In the genomic region with DNA sequence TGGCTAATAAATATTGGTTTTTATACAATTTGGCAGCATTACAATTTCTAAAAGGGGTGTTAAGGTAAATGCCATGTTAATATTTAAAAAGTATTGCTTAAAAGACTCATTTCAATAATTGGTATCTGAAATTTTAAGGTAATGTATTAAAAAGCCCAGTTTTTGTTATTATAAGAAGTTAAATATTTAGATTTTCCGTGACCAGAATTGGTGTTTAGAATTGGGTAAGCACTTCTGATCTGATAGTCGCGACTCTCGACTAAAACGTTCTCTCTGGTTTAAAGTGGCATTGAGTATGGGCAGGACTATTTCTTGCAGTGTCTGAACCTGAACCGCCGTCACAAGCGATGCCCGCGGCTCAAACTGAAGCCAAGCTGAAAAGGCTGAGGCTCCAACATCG, we compare ENCODE assay signal across 1 fruit fly cellular context.
TF ChIP-seq lines count a peak whose summit lies in the region.

No protein-coding gene starts in this region.

TF ChIP-seq in whole organism, prepupa, 60 proteins besides CTCF, POLR2A, EP300 and RAD21 (continued from another document):
- TF ChIP-seq CG10669 (GFP tag; optimal IDR thresholded peaks at IDR 0.05; lab: Kevin White, UChicago) = peak; percentile 33
- peak; percentile 45 for TF ChIP-seq Hr39 (GFP tag; optimal IDR thresholded peaks at IDR 0.05; lab: Kevin White, UChicago)
- no peak for TF ChIP-seq Lpt (GFP tag; optimal IDR thresholded peaks at IDR 0.05; lab: Kevin White, UChicago)
- peak; percentile 63 for TF ChIP-seq Met (GFP tag; optimal IDR thresholded peaks at IDR 0.05; lab: Kevin White, UChicago)
- peak; percentile 2 for TF ChIP-seq CG3919 (GFP tag; optimal IDR thresholded peaks at IDR 0.05; lab: Kevin White, UChicago)
- no peak for TF ChIP-seq CG11762 (GFP tag; optimal IDR thresholded peaks at IDR 0.05; lab: Kevin White, UChicago; ENCODE audit: insufficient read depth)
- no peak for TF ChIP-seq Eip93F (GFP tag; optimal IDR thresholded peaks at IDR 0.05; lab: Kevin White, UChicago)
- peak; percentile 55 for TF ChIP-seq CG3032 (tag; optimal IDR thresholded peaks at IDR 0.05; lab: Kevin White, UChicago)
- no peak for TF ChIP-seq CG6163 (GFP tag; IDR thresholded peaks at IDR 0.05; lab: Robert Waterston, UW)
- peak; percentile 51 for TF ChIP-seq topi (GFP tag; optimal IDR thresholded peaks at IDR 0.05; lab: Kevin White, UChicago)
TF ChIP-seq in whole organism, prepupa: peak in this region for 28.
